Fruit fly (Drosophila melanogaster): ENCODE measurements around the gene CG3862.

dm6 chr2L:784036-784435 lies 41.6 kb downstream of the CG3862 start, which contains the start of gene CG3544:
- TF ChIP-seq Sox102F (GFP tag; optimal IDR thresholded peaks at IDR 0.05) (no peak), CG11294 (GFP tag; IDR thresholded peaks at IDR 0.05) (no peak), CG6276 (GFP tag; optimal IDR thresholded peaks at IDR 0.05) (no peak), Ets21C (GFP tag; optimal IDR thresholded peaks at IDR 0.05) (no peak)

Data from whole organism, prepupa.